Worm (Caenorhabditis elegans): ENCODE data around the gene nhx-2.

DNA sequence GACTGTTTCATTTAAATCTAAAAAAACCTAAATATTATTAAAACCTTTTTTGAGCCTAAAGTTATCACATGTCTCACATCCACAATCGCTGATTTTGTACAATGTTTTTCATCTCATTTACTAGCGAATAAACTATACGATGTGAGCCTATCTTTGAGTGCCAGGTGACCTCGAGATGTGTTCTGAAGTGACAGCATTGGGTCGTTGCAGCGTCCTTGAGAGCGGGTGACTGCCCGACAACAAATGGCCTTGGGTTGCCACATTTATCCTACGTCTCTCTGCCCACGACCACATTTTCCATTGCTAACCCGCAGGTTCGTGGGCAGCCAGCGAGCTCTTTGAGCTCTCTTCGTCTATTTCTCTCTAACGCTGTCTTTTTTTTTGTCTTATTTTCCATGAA, 26.8 kb downstream of the nhx-2 start, which contains the start of gene lir-2:
- TF ChIP-seq T22C8.4 (GFP tag; IDR thresholded peaks at IDR 0.05) (no peak), flt-1 (GFP tag; IDR thresholded peaks at IDR 0.05) (no peak), tab-1 (GFP tag; IDR thresholded peaks at IDR 0.05) (no peak)
